Fruit fly (Drosophila melanogaster): ENCODE results near the gene CG7985.

The CG7985 gene

dm6 chr3R:18166261-18166720, 33.4 kb upstream of the CG7985 start (continued):
- TF ChIP-seq CG6854 (GFP tag; optimal IDR thresholded peaks at IDR 0.05) (peak; percentile 15), CG8632 (GFP tag; optimal IDR thresholded peaks at IDR 0.05) (no peak), CG8319 (GFP tag; optimal IDR thresholded peaks at IDR 0.05) (no peak), CG11762 (GFP tag; optimal IDR thresholded peaks at IDR 0.05; ENCODE audit: insufficient read depth) (no peak), CG4318 (GFP tag; optimal IDR thresholded peaks at IDR 0.05) (no peak)

DNA sequence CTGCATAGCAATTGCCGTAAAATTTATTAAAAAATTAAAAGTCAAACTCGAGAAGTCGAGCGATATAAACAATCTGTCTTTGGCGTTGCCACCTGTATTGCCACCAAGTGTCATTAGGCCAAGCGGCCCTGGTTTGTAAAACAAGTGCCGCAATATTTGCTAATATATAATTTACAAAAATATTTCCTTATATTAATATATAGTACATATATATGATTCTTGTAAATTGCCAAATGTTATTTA, 32.6 kb upstream of the CG7985 start, which contains the start of the genes CG7215 and Prx5:
Gene CG7215, minus strand, starts transcription at position 101 of the 243 bp plus-strand sequence.
Gene Prx5, minus strand, starts transcription at position 101 of the 243 bp plus-strand sequence.
- TF ChIP-seq CG6808 (GFP tag; optimal IDR thresholded peaks at IDR 0.05): no peak
- TF ChIP-seq CG10631 (GFP tag; optimal IDR thresholded peaks at IDR 0.05): no peak

DNA sequence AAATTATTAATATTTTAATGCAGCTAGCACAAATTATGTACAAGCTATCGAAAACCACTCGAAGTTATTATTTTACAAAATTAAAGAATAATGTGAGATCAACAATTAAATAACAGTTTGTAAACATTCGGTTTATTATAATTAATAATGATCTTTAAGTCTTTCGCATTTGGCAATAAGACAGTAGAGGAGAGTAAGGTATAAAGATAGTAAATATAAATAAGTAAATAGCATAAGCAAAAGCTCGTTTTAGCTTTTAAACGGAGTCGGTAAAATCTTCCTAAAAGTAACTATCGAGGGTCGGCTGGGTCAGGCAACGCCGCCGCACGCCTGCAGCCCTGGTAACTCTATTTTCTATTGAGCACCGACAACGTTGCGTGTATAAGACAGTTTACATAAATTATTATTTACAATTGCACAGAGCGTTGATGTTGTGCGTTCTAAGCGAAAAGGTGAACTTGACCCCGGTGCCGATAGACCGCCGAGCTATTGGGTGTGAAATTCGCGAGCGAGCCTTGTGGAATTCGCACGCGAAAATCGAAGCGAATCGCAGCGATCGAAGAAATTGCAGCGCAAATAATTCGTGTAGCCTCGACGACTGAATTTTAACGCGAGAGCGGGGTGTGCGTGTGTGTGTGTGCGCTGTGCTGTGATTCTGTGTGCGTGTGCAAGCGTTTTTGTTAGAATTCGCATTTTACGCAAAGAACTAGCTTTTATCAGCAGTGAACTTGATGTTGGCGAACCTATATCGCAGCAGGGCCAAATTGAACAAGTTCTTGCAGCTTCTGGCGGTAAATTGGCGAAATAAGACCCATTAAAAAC, 32.0 kb upstream of the CG7985 start, which contains the start of gene wrd:
Gene wrd, plus strand, starts transcription at position 342 of the 822 bp plus-strand sequence.
- TF ChIP-seq Sox102F (GFP tag; optimal IDR thresholded peaks at IDR 0.05): no peak
- TF ChIP-seq fkh (GFP tag; optimal IDR thresholded peaks at IDR 0.05): peak; percentile 71
- TF ChIP-seq fd85E (GFP tag; optimal IDR thresholded peaks at IDR 0.05): no peak
- peak; percentile 31 for TF ChIP-seq OdsH (GFP tag; optimal IDR thresholded peaks at IDR 0.05)
- TF ChIP-seq acj6 (GFP tag; optimal IDR thresholded peaks at IDR 0.05): peak; percentile 31
- TF ChIP-seq Met (GFP tag; optimal IDR thresholded peaks at IDR 0.05): no peak
- TF ChIP-seq eg (GFP tag; IDR thresholded peaks at IDR 0.05): no peak
- TF ChIP-seq CG7368 (GFP tag; optimal IDR thresholded peaks at IDR 0.05): no peak
- TF ChIP-seq net (GFP tag; optimal IDR thresholded peaks at IDR 0.05): no peak
- peak; percentile 34 for TF ChIP-seq lz (GFP tag; optimal IDR thresholded peaks at IDR 0.05)
- peak; percentile 20 for TF ChIP-seq Smox (GFP tag; optimal IDR thresholded peaks at IDR 0.05)
- TF ChIP-seq Hr38 (GFP tag; optimal IDR thresholded peaks at IDR 0.05): no peak
- peak; percentile 24 for TF ChIP-seq CG32006 (GFP tag; optimal IDR thresholded peaks at IDR 0.05)
- no peak for TF ChIP-seq CG6854 (GFP tag; optimal IDR thresholded peaks at IDR 0.05)
- TF ChIP-seq CG11762 (GFP tag; optimal IDR thresholded peaks at IDR 0.05; ENCODE audit: insufficient read depth): peak; percentile 15
- TF ChIP-seq svp (GFP tag): peak; percentile 83
- no peak for TF ChIP-seq CG9139 (GFP tag; optimal IDR thresholded peaks at IDR 0.05)
- no peak for TF ChIP-seq Ets96B (tag; optimal IDR thresholded peaks at IDR 0.05)
- TF ChIP-seq CG31627 (GFP tag; optimal IDR thresholded peaks at IDR 0.05): peak; percentile 37
- peak in 1 of 2 experiments; percentile 30 for TF ChIP-seq salr (GFP tag; optimal IDR thresholded peaks at IDR 0.05)
- TF ChIP-seq achi (GFP tag; optimal IDR thresholded peaks at IDR 0.05): peak; percentile 40
- TF ChIP-seq CG10669 (GFP tag; optimal IDR thresholded peaks at IDR 0.05): no peak
- no peak for TF ChIP-seq CG8319 (GFP tag; optimal IDR thresholded peaks at IDR 0.05)
- no peak for TF ChIP-seq Ets21C (GFP tag; optimal IDR thresholded peaks at IDR 0.05)
- peak; percentile 17 for TF ChIP-seq CG4318 (GFP tag; optimal IDR thresholded peaks at IDR 0.05)
- TF ChIP-seq CG10631 (GFP tag; optimal IDR thresholded peaks at IDR 0.05): peak; percentile 54
- TF ChIP-seq Hr4 (GFP tag; optimal IDR thresholded peaks at IDR 0.05): peak; percentile 39
- TF ChIP-seq CG3919 (GFP tag; optimal IDR thresholded peaks at IDR 0.05): peak; percentile 16
- TF ChIP-seq CG3032 (tag; optimal IDR thresholded peaks at IDR 0.05): peak; percentile 42
- no peak for TF ChIP-seq CG6792 (GFP tag; optimal IDR thresholded peaks at IDR 0.05)
- TF ChIP-seq vri (GFP tag; optimal IDR thresholded peaks at IDR 0.05): peak; percentile 11
- TF ChIP-seq ss (GFP tag; optimal IDR thresholded peaks at IDR 0.05): peak in 1 of 2 experiments; percentile 56
- TF ChIP-seq cyc (GFP tag; optimal IDR thresholded peaks at IDR 0.05): peak; percentile 19
- no peak for TF ChIP-seq CG8119 (GFP tag; IDR thresholded peaks at IDR 0.05)
- no peak for TF ChIP-seq CG16779 (tag; optimal IDR thresholded peaks at IDR 0.05)
- no peak; the same call in 2 of the 3 replicates for TF ChIP-seq CG6163 (GFP tag; IDR thresholded peaks at IDR 0.05)
- peak; percentile 28 for TF ChIP-seq Hr39 (GFP tag; optimal IDR thresholded peaks at IDR 0.05)
- peak; percentile 36 for TF ChIP-seq Sox15 (GFP tag; optimal IDR thresholded peaks at IDR 0.05)
- TF ChIP-seq topi (GFP tag; optimal IDR thresholded peaks at IDR 0.05): peak; percentile 7
- peak; percentile 69 for TF ChIP-seq Eip78C (GFP tag)
- no peak for TF ChIP-seq spab (GFP tag; optimal IDR thresholded peaks at IDR 0.05)

Measured in whole organism, prepupa.